Worm (Caenorhabditis elegans) whole organism, L1 larva: ENCODE measurements around the gene lam-1.
A peak's percentile ranks its signal among the peaks of the same experiment; 100 is the strongest.

Experiments
- C04F5.9 ChIP-seq: sonication (generic microtip); optimal IDR thresholded peaks from 2 replicates; lab custom pipeline; 2016; ENCODE audit warnings: missing genetic modification characterization, missing compliant biosample characterization
- F16B12.6 ChIP-seq: fragments of 150-350 bp; optimal IDR thresholded peaks from 2 replicates; lab custom pipeline; 2014; ENCODE audit warnings: missing biosample characterization, missing genetic modification characterization
- aly-2 ChIP-seq: fragments of 150-350 bp; optimal IDR thresholded peaks from 2 replicates; lab custom pipeline; 2014; ENCODE audit warnings: missing biosample characterization, missing genetic modification characterization
- ces-1 ChIP-seq: fragments of 150-350 bp; optimal IDR thresholded peaks from 2 replicates; lab custom pipeline; 2014; ENCODE audit warnings: missing biosample characterization, missing genetic modification reagents, missing genetic modification characterization
- dsc-1 ChIP-seq: sonication (generic microtip); optimal IDR thresholded peaks from 2 replicates; lab custom pipeline; 2016; ENCODE audit warnings: mild to moderate bottlenecking, missing genetic modification characterization, missing compliant biosample characterization
- efl-1 ChIP-seq, 4 experiments: fragments of 150-350 bp; optimal IDR thresholded peaks in 3 of 4; peaks in 1 of 4; 1 replicate in 1 of 4; 2 replicates in 3 of 4; lab custom pipeline; 2014; ENCODE audit warnings: missing biosample characterization in 2 of 4, missing genetic modification characterization in 2 of 4, missing genetic modification reagents in 2 of 4
- egl-13 ChIP-seq: sonication (generic microtip); optimal IDR thresholded peaks from 2 replicates; lab custom pipeline; 2016; ENCODE audit warnings: missing genotype, missing genetic modification reagents, missing genetic modification characterization, missing compliant biosample characterization
- egl-27 ChIP-seq, 2 experiments: fragments of 150-350 bp in 1 of 2; sonication (generic microtip); optimal IDR thresholded peaks; 3 replicates each; lab custom pipeline; 2017 to 2018; ENCODE audit warnings: missing biosample characterization in 2 of 2, missing genetic modification characterization in 2 of 2, missing genetic modification reagents in 2 of 2
- elt-2 ChIP-seq: sonication (generic microtip); optimal IDR thresholded peaks from 2 replicates; lab custom pipeline; 2016; ENCODE audit warnings: missing genetic modification characterization, mild to moderate bottlenecking, inconsistent platforms, missing compliant biosample characterization, missing genetic modification reagents
- elt-3 ChIP-seq, 6 experiments: fragments of 150-350 bp in 1 of 6; sonication (generic microtip); optimal IDR thresholded peaks; 2 replicates each; lab custom pipeline; 2017 to 2018; ENCODE audit warnings: missing biosample characterization in 6 of 6, missing genetic modification characterization in 6 of 6, inconsistent platforms in 1 of 6
- fos-1 ChIP-seq: fragments of 150-350 bp; optimal IDR thresholded peaks from 2 replicates; lab custom pipeline; 2014; ENCODE audit warnings: missing biosample characterization, missing genetic modification characterization
- grh-1 ChIP-seq: fragments of 200-800 bp; sonication (Bioruptor generic); IDR thresholded peaks from 2 replicates; pipeline ENCODE4 v1.3.6; 2022; ENCODE audit warnings: missing genetic modification reagents, missing genetic modification characterization, missing compliant biosample characterization
- hlh-17 ChIP-seq: fragments of 200-800 bp; sonication (Bioruptor generic); optimal IDR thresholded peaks from 2 replicates; lab custom pipeline; 2018; ENCODE audit warnings: missing genetic modification characterization, mild to moderate bottlenecking, missing compliant biosample characterization, moderate library complexity, borderline replicate concordance
- hpl-2 ChIP-seq: fragments of 150-350 bp; optimal IDR thresholded peaks from 2 replicates; lab custom pipeline; 2014; ENCODE audit warnings: missing biosample characterization, missing genetic modification reagents, missing genetic modification characterization
- jun-1 ChIP-seq: fragments of 150-350 bp; optimal IDR thresholded peaks from 2 replicates; lab custom pipeline; 2014; ENCODE audit warnings: missing biosample characterization, missing genetic modification reagents, missing genetic modification characterization
- lin-15B ChIP-seq: fragments of 150-350 bp; sonication (generic microtip); optimal IDR thresholded peaks from 3 replicates; lab custom pipeline; 2014; ENCODE audit warnings: missing biosample characterization, missing genetic modification characterization
- lin-39 ChIP-seq: fragments of 150-350 bp; optimal IDR thresholded peaks from 2 replicates; lab custom pipeline; 2014; ENCODE audit warnings: missing biosample characterization, missing genetic modification reagents, missing genetic modification characterization
- mab-9 ChIP-seq: fragments of 200-800 bp; sonication (Bioruptor generic); IDR thresholded peaks from 2 replicates; pipeline ENCODE4 v1.3.6; 2022; ENCODE audit warnings: missing genetic modification reagents, missing genetic modification characterization, missing compliant biosample characterization
- mef-2 ChIP-seq: fragments of 150-350 bp; optimal IDR thresholded peaks from 2 replicates; lab custom pipeline; 2014; ENCODE audit warnings: missing biosample characterization, missing genetic modification characterization
- mep-1 ChIP-seq: fragments of 150-350 bp; optimal IDR thresholded peaks from 2 replicates; lab custom pipeline; 2014; ENCODE audit warnings: missing biosample characterization, missing genetic modification characterization
- nhr-12 ChIP-seq: sonication (generic microtip); optimal IDR thresholded peaks from 2 replicates; lab custom pipeline; 2017; ENCODE audit warnings: missing biosample characterization, missing genetic modification characterization
- nhr-19 ChIP-seq: fragments of 200-800 bp; sonication (Bioruptor generic); conservative IDR thresholded peaks from 2 replicates; pipeline ENCODE4 v1.3.6; 2022; ENCODE audit warnings: missing genetic modification characterization, missing compliant biosample characterization
- nhr-20 ChIP-seq: sonication (generic microtip); optimal IDR thresholded peaks from 2 replicates; lab custom pipeline; 2016; ENCODE audit warnings: mild to moderate bottlenecking, missing genetic modification characterization, missing compliant biosample characterization
- nhr-237 ChIP-seq: fragments of 150-350 bp; optimal IDR thresholded peaks from 2 replicates; lab custom pipeline; 2014; ENCODE audit warnings: missing biosample characterization, missing genetic modification characterization
- nhr-47 ChIP-seq: sonication (generic microtip); optimal IDR thresholded peaks from 2 replicates; lab custom pipeline; 2016; ENCODE audit warnings: mild to moderate bottlenecking, missing genetic modification characterization, moderate library complexity, missing compliant biosample characterization
- nhr-77 ChIP-seq: fragments of 150-350 bp; optimal IDR thresholded peaks from 2 replicates; lab custom pipeline; 2014; ENCODE audit warnings: missing biosample characterization, missing genetic modification characterization
- nhr-84 ChIP-seq: sonication (generic microtip); optimal IDR thresholded peaks from 2 replicates; lab custom pipeline; 2017; ENCODE audit warnings: missing biosample characterization, missing genetic modification characterization
- nhr-85 ChIP-seq: sonication (generic microtip); peaks from one replicate; lab custom pipeline; 2016; ENCODE audit warnings: missing genetic modification characterization, inconsistent platforms, missing compliant biosample characterization
- nhr-90 ChIP-seq: sonication (generic microtip); optimal IDR thresholded peaks from 2 replicates; lab custom pipeline; 2016; ENCODE audit warnings: mild to moderate bottlenecking, missing genetic modification characterization, missing compliant biosample characterization; ENCODE audit not compliant: poor library complexity
- pax-3 ChIP-seq: fragments of 200-800 bp; sonication (Bioruptor generic); optimal IDR thresholded peaks from 2 replicates; lab custom pipeline; 2018; ENCODE audit warnings: mild to moderate bottlenecking, missing genetic modification characterization, moderate library complexity, missing compliant biosample characterization
- rnt-1 ChIP-seq: sonication (generic microtip); optimal IDR thresholded peaks from 2 replicates; lab custom pipeline; 2016; ENCODE audit warnings: mild to moderate bottlenecking, missing genetic modification characterization, moderate library complexity, missing compliant biosample characterization
- snpc-4 ChIP-seq: fragments of 150-350 bp; optimal IDR thresholded peaks from 2 replicates; lab custom pipeline; 2014; ENCODE audit warnings: missing biosample characterization, missing genetic modification characterization
- sox-4 ChIP-seq: sonication (generic microtip); optimal IDR thresholded peaks from 2 replicates; lab custom pipeline; 2016; ENCODE audit warnings: missing genetic modification characterization, missing compliant biosample characterization
- sup-37 ChIP-seq: fragments of 200-800 bp; sonication (Bioruptor generic); optimal IDR thresholded peaks from 2 replicates; lab custom pipeline; 2018; ENCODE audit warnings: mild to moderate bottlenecking, missing genetic modification characterization, missing compliant biosample characterization
- tlp-1 ChIP-seq: fragments of 150-350 bp; optimal IDR thresholded peaks from 2 replicates; lab custom pipeline; 2014; ENCODE audit warnings: missing biosample characterization, missing genetic modification characterization
- unc-130 ChIP-seq: fragments of 150-350 bp; optimal IDR thresholded peaks from 2 replicates; lab custom pipeline; 2017; ENCODE audit warnings: missing biosample characterization, missing genetic modification characterization, inconsistent platforms
- unc-30 ChIP-seq: sonication (generic microtip); optimal IDR thresholded peaks from 2 replicates; lab custom pipeline; 2017; ENCODE audit warnings: missing biosample characterization, missing genetic modification characterization
- unc-62 ChIP-seq: fragments of 150-350 bp; optimal IDR thresholded peaks from 2 replicates; lab custom pipeline; 2014; ENCODE audit warnings: missing biosample characterization, missing genetic modification reagents, missing genetic modification characterization
- unc-86 ChIP-seq: sonication (generic microtip); optimal IDR thresholded peaks from 2 replicates; lab custom pipeline; 2016; ENCODE audit warnings: missing genetic modification characterization, missing compliant biosample characterization
- unc-98 ChIP-seq: fragments of 200-800 bp; sonication (Bioruptor generic); IDR thresholded peaks from 2 replicates; pipeline ENCODE4 v1.3.6; 2022; ENCODE audit warnings: missing genetic modification characterization, missing compliant biosample characterization
- vab-15 ChIP-seq: sonication (generic microtip); optimal IDR thresholded peaks from 2 replicates; lab custom pipeline; 2017; ENCODE audit warnings: missing genotype, mild to moderate bottlenecking, missing genetic modification characterization, missing compliant biosample characterization
- zag-1 ChIP-seq: fragments of 150-350 bp; optimal IDR thresholded peaks from 2 replicates; lab custom pipeline; 2014; ENCODE audit warnings: missing biosample characterization, missing genetic modification characterization
- zip-4 ChIP-seq: fragments of 200-800 bp; sonication (Bioruptor generic); optimal IDR thresholded peaks from 2 replicates; lab custom pipeline; 2018; ENCODE audit warnings: mild to moderate bottlenecking, missing genetic modification characterization, moderate library complexity, missing compliant biosample characterization

Gene lam-1

ce11 chrIV:5183755-5184166, 10.6 kb downstream of the lam-1 start, which contains the start of gene W03F8.4 (continued):
- no peak for TF ChIP-seq zag-1 (tag; lab: Kevin White, UChicago)
- TF ChIP-seq nhr-12 (tag; lab: Kevin White, UChicago): no peak
- peak; percentile 98 for TF ChIP-seq nhr-90
- peak; percentile 88 for TF ChIP-seq nhr-77 (tag; lab: Kevin White, UChicago)
- TF ChIP-seq ces-1: no peak
- peak; percentile 54 for TF ChIP-seq hpl-2 (GFP tag; lab: Kevin White, UChicago)
- peak; percentile 84 for TF ChIP-seq pax-3 (tag; lab: Kevin White, UChicago)
- peak; percentile 93 for TF ChIP-seq egl-13 (tag; lab: Kevin White, UChicago)
- peak; percentile 58 for TF ChIP-seq unc-62 (GFP tag; lab: Kevin White, UChicago)
- TF ChIP-seq mef-2 (tag; lab: Kevin White, UChicago): peak; percentile 67
- TF ChIP-seq dsc-1 (tag; lab: Kevin White, UChicago): peak; percentile 97
- peak in 1 of 2 experiments; percentile 43 for TF ChIP-seq egl-27 (tag; optimal IDR thresholded peaks at IDR 0.05; lab: Kevin White, UChicago)
- peak; percentile 83 for TF ChIP-seq fos-1 (tag; lab: Kevin White, UChicago)
- TF ChIP-seq nhr-237 (tag; lab: Kevin White, UChicago): peak; percentile 51
- peak; percentile 43 for TF ChIP-seq vab-15
- peak; percentile 82 for TF ChIP-seq elt-2 (tag; lab: Kevin White, UChicago)
- TF ChIP-seq elt-3 (tag; optimal IDR thresholded peaks at IDR 0.05; lab: Kevin White, UChicago): peak in 4 of 6 experiments; percentile 32 to 95 (median 88)
- peak; percentile 85 for TF ChIP-seq aly-2
- TF ChIP-seq efl-1 (optimal IDR thresholded peaks at IDR 0.05; lab: Kevin White, UChicago): peak; percentile 96 to 100
- TF ChIP-seq efl-1 (GFP tag; optimal IDR thresholded peaks at IDR 0.05 in 1 of 2; lab: Kevin White, UChicago): peak; percentile 99 to 100
- peak; percentile 96 for TF ChIP-seq lin-39 (tag; lab: Kevin White, UChicago)
- peak; percentile 85 for TF ChIP-seq C04F5.9 (tag; lab: Kevin White, UChicago)
- TF ChIP-seq rnt-1: peak; percentile 97
- peak; percentile 86 for TF ChIP-seq zip-4
- no peak for TF ChIP-seq hlh-17 (GFP tag; lab: Kevin White, UChicago)
- TF ChIP-seq unc-30 (tag; lab: Kevin White, UChicago): no peak
- TF ChIP-seq tlp-1 (tag; lab: Kevin White, UChicago): no peak
- peak; percentile 89 for TF ChIP-seq lin-15B (tag; lab: Kevin White, UChicago)
- TF ChIP-seq nhr-85: peak; percentile 99
- peak; percentile 10 for TF ChIP-seq nhr-84
- TF ChIP-seq jun-1: peak; percentile 92
- TF ChIP-seq mab-9: peak; percentile 88
- peak; percentile 17; the same call in 1 of the 2 replicates for TF ChIP-seq unc-98 (GFP tag; lab: Robert Waterston, UW)
- TF ChIP-seq unc-86 (tag; lab: Kevin White, UChicago): peak; percentile 91
- peak; percentile 96 for TF ChIP-seq nhr-20 (tag; lab: Kevin White, UChicago)
- TF ChIP-seq F16B12.6 (tag; lab: Kevin White, UChicago): peak; percentile 75
- TF ChIP-seq sox-4: peak; percentile 87
- TF ChIP-seq grh-1 (GFP tag; lab: Robert Waterston, UW): peak; percentile 98

ce11 chrIV:5186480-5187205, 13.5 kb downstream of the lam-1 start, which contains the start of the genes W03F8.6 and mtrf-1L:
W03F8.6 (minus strand) TSS chrIV:5186580.
mtrf-1L (plus strand) TSS chrIV:5187155.
- TF ChIP-seq sup-37 (GFP tag; lab: Kevin White, UChicago): no peak
- TF ChIP-seq mep-1: no peak
- no peak for TF ChIP-seq snpc-4 (tag; lab: Kevin White, UChicago)
- no peak for TF ChIP-seq nhr-19
- no peak for TF ChIP-seq unc-130 (tag; lab: Kevin White, UChicago)
- TF ChIP-seq efl-1 (optimal IDR thresholded peaks at IDR 0.05; lab: Kevin White, UChicago): no peak
- no peak for TF ChIP-seq efl-1 (GFP tag; optimal IDR thresholded peaks at IDR 0.05 in 1 of 2; lab: Kevin White, UChicago)
- TF ChIP-seq fos-1 (tag; lab: Kevin White, UChicago): no peak
- no peak for TF ChIP-seq nhr-47 (tag; lab: Kevin White, UChicago)
- no peak for TF ChIP-seq sox-4
- TF ChIP-seq zip-4: no peak
